Worm (Caenorhabditis elegans) whole organism, young adult: ENCODE results near the gene W06G6.17.
A peak's percentile ranks its signal among the peaks of the same experiment; 100 is the strongest.

Experiments
- C06A6.2 ChIP-seq: fragments of 200-800 bp; sonication (Bioruptor generic); conservative IDR thresholded peaks from 2 replicates; pipeline ENCODE4 v1.3.6; 2022; ENCODE audit warnings: missing genetic modification characterization, missing compliant biosample characterization
- C17E4.6 ChIP-seq: fragments of 200-800 bp; sonication (Bioruptor generic); IDR thresholded peaks from 2 replicates; pipeline ENCODE4 v1.3.6; 2022; ENCODE audit warnings: missing genetic modification reagents, missing genetic modification characterization, missing compliant biosample characterization
- F49E8.2 ChIP-seq: sonication (generic microtip); optimal IDR thresholded peaks from 3 replicates; lab custom pipeline; 2017; ENCODE audit warnings: missing genetic modification characterization, mild to moderate bottlenecking, missing compliant biosample characterization, antibody characterized with exemption, moderate library complexity; ENCODE audit not compliant: insufficient read depth
- K11D2.4 ChIP-seq: fragments of 200-800 bp; sonication (Bioruptor generic); IDR thresholded peaks from 2 replicates; pipeline ENCODE4 v1.3.6; 2022; ENCODE audit warnings: missing genetic modification reagents, missing genetic modification characterization, missing compliant biosample characterization
- K12H6.12 ChIP-seq: fragments of 200-800 bp; sonication (Bioruptor generic); optimal IDR thresholded peaks from 2 replicates; lab custom pipeline; 2018; ENCODE audit warnings: mild to moderate bottlenecking, missing genetic modification characterization, missing compliant biosample characterization
- T07F8.4 ChIP-seq: sonication (generic microtip); optimal IDR thresholded peaks from 2 replicates; lab custom pipeline; 2016; ENCODE audit warnings: mild to moderate bottlenecking, missing genetic modification characterization, moderate library complexity, missing compliant biosample characterization
- Y53G8AR.9 ChIP-seq: fragments of 200-800 bp; sonication (Bioruptor generic); conservative IDR thresholded peaks from 2 replicates; pipeline ENCODE4 v1.3.6; 2022; ENCODE audit warnings: missing genetic modification reagents, missing genetic modification characterization, missing compliant biosample characterization
- Y67H2A.10 ChIP-seq: fragments of 200-800 bp; sonication (Bioruptor generic); conservative IDR thresholded peaks from 2 replicates; pipeline ENCODE4 v1.3.6; 2022; ENCODE audit warnings: missing genetic modification reagents, missing genetic modification characterization, missing compliant biosample characterization
- aptf-2 ChIP-seq: fragments of 200-800 bp; sonication (Bioruptor generic); conservative IDR thresholded peaks from 2 replicates; pipeline ENCODE4 v1.3.6; 2022; ENCODE audit warnings: missing genetic modification reagents, missing genetic modification characterization, missing compliant biosample characterization
- atf-7 ChIP-seq: sonication (generic microtip); optimal IDR thresholded peaks from 2 replicates; lab custom pipeline; 2017; ENCODE audit warnings: mild to moderate bottlenecking, missing genetic modification characterization, missing compliant biosample characterization
- bed-2 ChIP-seq: fragments of 200-800 bp; sonication (Bioruptor generic); IDR thresholded peaks from 2 replicates; pipeline ENCODE4 v1.3.6; 2022; ENCODE audit warnings: missing genetic modification reagents, missing genetic modification characterization, missing compliant biosample characterization
- cebp-1 ChIP-seq, 2 experiments: fragments of 200-800 bp in 1 of 2; sonication (Bioruptor generic) in 1 of 2; sonication (generic microtip) in 1 of 2; IDR thresholded peaks in 1 of 2; optimal IDR thresholded peaks in 1 of 2; 2 replicates each; pipeline versions ENCODE4 v1.3.6 to Lab custom; 2017 to 2022; ENCODE audit warnings: missing compliant biosample characterization in 2 of 2, missing genetic modification characterization in 2 of 2, mild to moderate bottlenecking in 1 of 2, missing genetic modification reagents in 1 of 2, moderate library complexity in 1 of 2
- ceh-100 ChIP-seq: fragments of 200-800 bp; sonication (Bioruptor generic); IDR thresholded peaks from 2 replicates; pipeline ENCODE4 v1.3.6; 2022; ENCODE audit warnings: missing genetic modification reagents, missing genetic modification characterization, missing compliant biosample characterization
- ceh-27 ChIP-seq: fragments of 200-800 bp; sonication (Bioruptor generic); optimal IDR thresholded peaks from 2 replicates; lab custom pipeline; 2018; ENCODE audit warnings: mild to moderate bottlenecking, missing genetic modification characterization, moderate library complexity, missing compliant biosample characterization
- ceh-40 ChIP-seq: fragments of 200-800 bp; sonication (Bioruptor generic); IDR thresholded peaks from 2 replicates; pipeline ENCODE4 v1.3.6; 2022; ENCODE audit warnings: missing genetic modification characterization, missing compliant biosample characterization
- ceh-79 ChIP-seq: sonication (generic microtip); optimal IDR thresholded peaks from 2 replicates; lab custom pipeline; 2017; ENCODE audit warnings: mild to moderate bottlenecking, missing genetic modification characterization, missing compliant biosample characterization
- dox-1 ChIP-seq: fragments of 200-800 bp; sonication (Bioruptor generic); IDR thresholded peaks from 2 replicates; pipeline ENCODE4 v1.3.6; 2022; ENCODE audit warnings: missing genetic modification reagents, missing genetic modification characterization, missing compliant biosample characterization
- efl-1 ChIP-seq: fragments of 150-350 bp; optimal IDR thresholded peaks from 2 replicates; lab custom pipeline; 2014; ENCODE audit warnings: missing biosample characterization, missing genetic modification reagents, missing genetic modification characterization
- hlh-26 ChIP-seq: fragments of 200-800 bp; sonication (Bioruptor generic); conservative IDR thresholded peaks from 2 replicates; pipeline ENCODE4 v1.3.6; 2022; ENCODE audit warnings: missing genetic modification reagents, missing genetic modification characterization, missing compliant biosample characterization
- hsf-1 ChIP-seq: fragments of 200-800 bp; sonication (Bioruptor generic); IDR thresholded peaks from 2 replicates; pipeline ENCODE4 v1.3.6; 2022; ENCODE audit warnings: missing genetic modification reagents, missing genetic modification characterization, missing compliant biosample characterization
- let-526 ChIP-seq: fragments of 200-800 bp; sonication (Bioruptor generic); IDR thresholded peaks from 2 replicates; pipeline ENCODE4 v1.3.6; 2022; ENCODE audit warnings: missing genetic modification reagents, missing genetic modification characterization, missing compliant biosample characterization
- let-607 ChIP-seq, 2 experiments: fragments of 200-800 bp in 1 of 2; sonication (Bioruptor generic) in 1 of 2; sonication (generic microtip) in 1 of 2; optimal IDR thresholded peaks; 2 replicates each; lab custom pipeline; 2016 to 2018; ENCODE audit warnings: mild to moderate bottlenecking in 2 of 2, missing compliant biosample characterization in 2 of 2, missing genetic modification characterization in 2 of 2, moderate library complexity in 2 of 2, missing genotype in 1 of 2
- lin-35 ChIP-seq, 3 experiments: fragments of 150-350 bp in 2 of 3; sonication (generic microtip) in 1 of 3; optimal IDR thresholded peaks; 2 replicates each; lab custom pipeline; 2014 to 2018; ENCODE audit warnings: missing biosample characterization in 3 of 3, missing genetic modification characterization in 3 of 3, missing genetic modification reagents in 3 of 3
- lsy-27 ChIP-seq: sonication (generic microtip); optimal IDR thresholded peaks from 2 replicates; lab custom pipeline; 2017; ENCODE audit warnings: missing genetic modification characterization, mild to moderate bottlenecking, missing compliant biosample characterization, antibody characterized with exemption, missing genotype, borderline replicate concordance; ENCODE audit not compliant: insufficient read depth
- madf-3 ChIP-seq: fragments of 200-800 bp; sonication (Bioruptor generic); IDR thresholded peaks from 2 replicates; pipeline ENCODE4 v1.3.6; 2022; ENCODE audit warnings: missing genetic modification reagents, missing genetic modification characterization, missing compliant biosample characterization
- madf-6 ChIP-seq: fragments of 200-800 bp; sonication (Bioruptor generic); IDR thresholded peaks from 2 replicates; pipeline ENCODE4 v1.3.6; 2022; ENCODE audit warnings: missing genetic modification reagents, missing genetic modification characterization, missing compliant biosample characterization
- madf-8 ChIP-seq: fragments of 200-800 bp; sonication (Bioruptor generic); conservative IDR thresholded peaks from 2 replicates; pipeline ENCODE4 v1.3.6; 2022; ENCODE audit warnings: missing genetic modification reagents, missing genetic modification characterization, missing compliant biosample characterization
- mcd-1 ChIP-seq: fragments of 200-800 bp; sonication (Bioruptor generic); IDR thresholded peaks from 2 replicates; pipeline ENCODE4 v1.3.6; 2022; ENCODE audit warnings: missing genetic modification reagents, missing genetic modification characterization, missing compliant biosample characterization
- mes-4 ChIP-seq: sonication (generic microtip); optimal IDR thresholded peaks from 2 replicates; lab custom pipeline; 2016; ENCODE audit warnings: missing genotype, missing genetic modification characterization, missing compliant biosample characterization
- nhr-179 ChIP-seq: sonication (generic microtip); optimal IDR thresholded peaks from 2 replicates; lab custom pipeline; 2016; ENCODE audit warnings: mild to moderate bottlenecking, missing genetic modification characterization, missing compliant biosample characterization
- nhr-90 ChIP-seq: sonication (generic microtip); optimal IDR thresholded peaks from 2 replicates; lab custom pipeline; 2016; ENCODE audit warnings: missing genotype, mild to moderate bottlenecking, missing genetic modification characterization, missing compliant biosample characterization
- pbrm-1 ChIP-seq: fragments of 200-800 bp; sonication (Bioruptor generic); IDR thresholded peaks from 2 replicates; pipeline ENCODE4 v1.3.6; 2022; ENCODE audit warnings: missing genetic modification reagents, missing genetic modification characterization, missing compliant biosample characterization
- rec-8 ChIP-seq, 2 experiments: sonication (generic microtip); optimal IDR thresholded peaks; 2 replicates each; lab custom pipeline; 2016; ENCODE audit warnings: mild to moderate bottlenecking in 2 of 2, missing genetic modification characterization in 2 of 2, missing genetic modification reagents in 2 of 2, missing genotype in 2 of 2, missing biosample characterization in 1 of 2, missing compliant biosample characterization in 1 of 2, moderate library complexity in 1 of 2
- rpc-1 ChIP-seq, 2 experiments: fragments of 150-350 bp in 1 of 2; sonication (generic microtip) in 1 of 2; optimal IDR thresholded peaks; 2 replicates each; lab custom pipeline; 2014 to 2018; ENCODE audit warnings: missing biosample characterization in 1 of 2, missing genetic modification characterization in 1 of 2, missing genetic modification reagents in 1 of 2, missing genotype in 1 of 2
- sdz-38 ChIP-seq: sonication (generic microtip); optimal IDR thresholded peaks from 2 replicates; lab custom pipeline; 2016; ENCODE audit warnings: missing genotype, missing genetic modification characterization, missing compliant biosample characterization
- snpc-1.1 ChIP-seq: sonication (generic microtip); optimal IDR thresholded peaks from 2 replicates; lab custom pipeline; 2017; ENCODE audit warnings: missing genetic modification characterization, mild to moderate bottlenecking, missing compliant biosample characterization, antibody characterized with exemption, moderate library complexity, missing genotype, missing genetic modification reagents; ENCODE audit not compliant: insufficient read depth
- tbp1 ChIP-seq: fragments of 200-800 bp; sonication (Bioruptor generic); optimal IDR thresholded peaks from 2 replicates; lab custom pipeline; 2018; ENCODE audit warnings: mild to moderate bottlenecking, missing genetic modification characterization, missing compliant biosample characterization
- unc-130 ChIP-seq: sonication (generic microtip); optimal IDR thresholded peaks from 2 replicates; lab custom pipeline; 2016; ENCODE audit warnings: missing genetic modification reagents, missing genetic modification characterization, missing compliant biosample characterization
- zim-3 ChIP-seq: sonication (generic microtip); optimal IDR thresholded peaks from 2 replicates; lab custom pipeline; 2017; ENCODE audit warnings: mild to moderate bottlenecking, missing genetic modification characterization, moderate library complexity, missing compliant biosample characterization
- ztf-18 ChIP-seq: sonication (generic microtip); optimal IDR thresholded peaks from 2 replicates; lab custom pipeline; 2016; ENCODE audit warnings: missing genotype, mild to moderate bottlenecking, missing genetic modification characterization, missing compliant biosample characterization
- ztf-22 ChIP-seq: fragments of 200-800 bp; sonication (Bioruptor generic); optimal IDR thresholded peaks from 2 replicates; lab custom pipeline; 2018; ENCODE audit warnings: mild to moderate bottlenecking, missing genetic modification characterization, moderate library complexity, missing compliant biosample characterization
- ztf-28 ChIP-seq: fragments of 200-800 bp; sonication (Bioruptor generic); IDR thresholded peaks from 2 replicates; pipeline ENCODE4 v1.3.6; 2022; ENCODE audit warnings: missing genetic modification reagents, missing genetic modification characterization, missing compliant biosample characterization

The W06G6.17 gene

DNA sequence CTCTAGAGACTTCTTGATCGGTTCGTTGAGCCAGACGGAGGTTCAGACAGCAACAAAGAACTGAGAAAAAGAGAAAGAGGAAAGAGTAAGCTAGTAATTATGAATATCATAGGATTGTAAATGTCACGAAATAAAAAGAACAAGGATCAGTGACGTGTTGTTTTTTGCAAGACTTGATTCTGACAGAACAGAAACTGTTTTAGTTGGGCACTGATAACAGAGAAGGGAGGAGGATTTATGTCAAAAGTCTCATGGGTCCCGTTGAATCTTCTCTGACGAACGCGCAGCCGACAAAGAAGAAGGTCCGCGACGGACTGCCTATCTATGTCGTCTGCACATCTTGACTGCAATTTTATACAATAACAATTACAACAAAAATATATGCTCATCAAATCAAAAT, 44.4 kb downstream of the W06G6.17 start, which contains the start of gene T03E6.9:
Gene T03E6.9 (minus strand): TSS at position 101 of the 400 bp plus-strand sequence.
- no peak for TF ChIP-seq nhr-90 (tag; lab: Kevin White, UChicago)
- TF ChIP-seq rec-8 (tag; optimal IDR thresholded peaks at IDR 0.05; lab: Kevin White, UChicago): no peak
- no peak for TF ChIP-seq mes-4
- no peak for TF ChIP-seq unc-130
- TF ChIP-seq efl-1 (GFP tag; lab: Kevin White, UChicago): no peak
- TF ChIP-seq rpc-1 (optimal IDR thresholded peaks at IDR 0.05; lab: Kevin White, UChicago): no peak
- no peak for TF ChIP-seq rpc-1 (tag; optimal IDR thresholded peaks at IDR 0.05; lab: Kevin White, UChicago)
- no peak for TF ChIP-seq ceh-100 (GFP tag; lab: Robert Waterston, UW)
- no peak for TF ChIP-seq nhr-179 (tag; lab: Kevin White, UChicago)
- TF ChIP-seq aptf-2 (GFP tag; lab: Robert Waterston, UW): no peak
- no peak for TF ChIP-seq ztf-22 (GFP tag; lab: Kevin White, UChicago)
- TF ChIP-seq lsy-27 (tag; lab: Kevin White, UChicago): no peak
- no peak for TF ChIP-seq Y53G8AR.9 (GFP tag; lab: Robert Waterston, UW)
- no peak for TF ChIP-seq ceh-27 (GFP tag; lab: Kevin White, UChicago)
- no peak for TF ChIP-seq madf-8 (GFP tag; lab: Robert Waterston, UW)
- no peak for TF ChIP-seq C17E4.6 (GFP tag; lab: Robert Waterston, UW)
- no peak for TF ChIP-seq ztf-18 (tag; lab: Kevin White, UChicago)
- TF ChIP-seq hlh-26 (GFP tag; lab: Robert Waterston, UW): no peak
- TF ChIP-seq sdz-38 (tag; lab: Kevin White, UChicago): no peak
- TF ChIP-seq T07F8.4 (tag; lab: Kevin White, UChicago): no peak
- no peak for TF ChIP-seq atf-7 (tag; lab: Kevin White, UChicago)

- TF ChIP-seq K12H6.12 (no peak), cebp-1 (GFP tag; IDR thresholded peaks at IDR 0.05; lab: Robert Waterston, UW) (0 out of 2 replicates have a peak, but pooled peaks have one; percentile 14), cebp-1 (tag; optimal IDR thresholded peaks at IDR 0.05; lab: Kevin White, UChicago) (no peak)
These were observed 45.2 kb downstream of the W06G6.17 start for ce11 chrV:16599835-16600234.

- no peak for TF ChIP-seq ceh-40 (GFP tag; lab: Robert Waterston, UW)
- TF ChIP-seq Y53G8AR.9 (GFP tag; lab: Robert Waterston, UW): 0 out of 2 replicates have a peak, but pooled peaks have one; percentile 13
- peak; percentile 28; the same call in 1 of the 2 replicates for TF ChIP-seq pbrm-1
- no peak for TF ChIP-seq K12H6.12
- no peak for TF ChIP-seq hlh-26 (GFP tag; lab: Robert Waterston, UW)
- no peak for TF ChIP-seq ceh-79 (tag; lab: Kevin White, UChicago)
- peak; percentile 64; the same call in 1 of the 2 replicates for TF ChIP-seq C06A6.2 (GFP tag; lab: Robert Waterston, UW)
- no peak for TF ChIP-seq F49E8.2 (tag; lab: Kevin White, UChicago)
- 0 out of 2 replicates have a peak, but pooled peaks have one; percentile 12 for TF ChIP-seq mcd-1 (GFP tag; lab: Robert Waterston, UW)
- 0 out of 2 replicates have a peak, but pooled peaks have one; percentile 25 for TF ChIP-seq dox-1
- TF ChIP-seq K11D2.4 (GFP tag; lab: Robert Waterston, UW): no peak
- no peak for TF ChIP-seq tbp1 (GFP tag; lab: Kevin White, UChicago)
- TF ChIP-seq bed-2 (GFP tag; lab: Robert Waterston, UW): no peak
- TF ChIP-seq zim-3: no peak
- 0 out of 2 replicates have a peak, but pooled peaks have one; percentile 61 for TF ChIP-seq let-526 (GFP tag; lab: Robert Waterston, UW)
- 0 out of 2 replicates have a peak, but pooled peaks have one; percentile 8 for TF ChIP-seq madf-6 (GFP tag; lab: Robert Waterston, UW)
- no peak for TF ChIP-seq lin-35 (GFP tag; optimal IDR thresholded peaks at IDR 0.05; lab: Kevin White, UChicago)
- no peak for TF ChIP-seq Y67H2A.10 (GFP tag; lab: Robert Waterston, UW)
- TF ChIP-seq ztf-28 (GFP tag; lab: Robert Waterston, UW): no peak
- TF ChIP-seq snpc-1.1 (tag; lab: Kevin White, UChicago): no peak
- peak; percentile 85 for TF ChIP-seq hsf-1 (GFP tag; lab: Robert Waterston, UW)
- TF ChIP-seq madf-3 (GFP tag; lab: Robert Waterston, UW): no peak
- no peak for TF ChIP-seq let-607 (tag; optimal IDR thresholded peaks at IDR 0.05; lab: Kevin White, UChicago)
These were observed 46.6 kb downstream of the W06G6.17 start for ce11 chrV:16598437-16598836.
